Worm (Caenorhabditis elegans) whole organism, L2 larva: ENCODE results near the gene cyb-2.1.

Experiments used
- R02D3.7 ChIP-seq: fragments of 150-350 bp; optimal IDR thresholded peaks from 2 replicates; lab custom pipeline; 2014; ENCODE audit warnings: missing biosample characterization, missing genetic modification characterization
- Y55F3AM.14 ChIP-seq: fragments of 200-800 bp; sonication (Bioruptor generic); optimal IDR thresholded peaks from 2 replicates; lab custom pipeline; 2018; ENCODE audit warnings: mild to moderate bottlenecking, missing genetic modification characterization, missing compliant biosample characterization
- ama-1 ChIP-seq: fragments of 150-350 bp; optimal IDR thresholded peaks from 2 replicates; lab custom pipeline; 2018; ENCODE audit warnings: inconsistent platforms
- dmd-4 ChIP-seq: sonication (generic microtip); optimal IDR thresholded peaks from 2 replicates; lab custom pipeline; 2017; ENCODE audit warnings: missing biosample characterization, missing genetic modification characterization
- snpc-4 ChIP-seq: fragments of 150-350 bp; optimal IDR thresholded peaks from 2 replicates; lab custom pipeline; 2014; ENCODE audit warnings: missing biosample characterization, missing genetic modification characterization
- unc-62 ChIP-seq: fragments of 150-350 bp; optimal IDR thresholded peaks from 2 replicates; lab custom pipeline; 2014; ENCODE audit warnings: missing biosample characterization, missing genetic modification reagents, missing genetic modification characterization
- ztf-11 ChIP-seq: sonication (generic microtip); optimal IDR thresholded peaks from 2 replicates; lab custom pipeline; 2017; ENCODE audit warnings: missing biosample characterization, missing genetic modification characterization

ce11 chrIV:10985568-10986035 is at the start of gene cyb-2.1:
- TF ChIP-seq dmd-4 (tag; lab: Kevin White, UChicago) (no peak), ztf-11 (no peak), R02D3.7 (tag; lab: Kevin White, UChicago) (no peak), snpc-4 (tag; lab: Kevin White, UChicago) (no peak), ama-1 (lab: Kevin White, UChicago) (no peak), unc-62 (GFP tag; lab: Kevin White, UChicago) (no peak), Y55F3AM.14 (no peak)
